Worm (Caenorhabditis elegans): Measurements from ENCODE around the gene lad-2.

Gene lad-2

ce11 chrIV:2994883-2995282 lies 16.6 kb upstream of the lad-2 start:
- no peak for TF ChIP-seq nhr-77 (tag; optimal IDR thresholded peaks at IDR 0.05)
- no peak for TF ChIP-seq nhr-42 (GFP tag; IDR thresholded peaks at IDR 0.05)
- TF ChIP-seq set-16 (GFP tag; IDR thresholded peaks at IDR 0.05), result peak; percentile 27; the same call in 1 of the 2 replicates
- TF ChIP-seq nhr-102 (tag; optimal IDR thresholded peaks at IDR 0.05), result no peak
- TF ChIP-seq nhr-28 (tag; optimal IDR thresholded peaks at IDR 0.05), result peak; percentile 8
- no peak for TF ChIP-seq fkh-10 (GFP tag; optimal IDR thresholded peaks at IDR 0.05)
- TF ChIP-seq nhr-237 (tag; optimal IDR thresholded peaks at IDR 0.05), result no peak
- no peak for TF ChIP-seq D1046.2 (GFP tag; IDR thresholded peaks at IDR 0.05)
- TF ChIP-seq gei-8 (GFP tag; optimal IDR thresholded peaks at IDR 0.05), result no peak
- peak; percentile 2 for TF ChIP-seq mep-1 (tag; optimal IDR thresholded peaks at IDR 0.05)
- no peak for TF ChIP-seq ZK546.5 (tag; optimal IDR thresholded peaks at IDR 0.05)
- TF ChIP-seq T20F7.1 (GFP tag; optimal IDR thresholded peaks at IDR 0.05), result no peak
- TF ChIP-seq ztf-7 (tag; optimal IDR thresholded peaks at IDR 0.05), result no peak
- no peak for TF ChIP-seq cey-2 (tag; optimal IDR thresholded peaks at IDR 0.05; ENCODE audit: borderline replicate concordance, insufficient read depth)
- no peak for TF ChIP-seq ama-1 (optimal IDR thresholded peaks at IDR 0.05)

- TF ChIP-seq lin-39 (tag; optimal IDR thresholded peaks at IDR 0.05) (no peak), aha-1 (tag) (peak; percentile 93), duxl-1 (tag; optimal IDR thresholded peaks at IDR 0.05; ENCODE audit: poor library complexity) (no peak), attf-4 (tag; optimal IDR thresholded peaks at IDR 0.05) (no peak), mes-2 (tag; optimal IDR thresholded peaks at IDR 0.05; ENCODE audit: poor library complexity, severe bottlenecking) (peak; percentile 37), jun-1 (tag; optimal IDR thresholded peaks at IDR 0.05) (no peak), nhr-111 (GFP tag; optimal IDR thresholded peaks at IDR 0.05) (no peak), lim-7 (GFP tag; IDR thresholded peaks at IDR 0.05) (no peak), dpl-1 (GFP tag; optimal IDR thresholded peaks at IDR 0.05) (peak; percentile 14), ZK337.2 (GFP tag; IDR thresholded peaks at IDR 0.05) (no peak), mep-1 (tag; optimal IDR thresholded peaks at IDR 0.05) (peak; percentile 72), lin-13 (GFP tag; optimal IDR thresholded peaks at IDR 0.05) (no peak), lsy-2 (tag; optimal IDR thresholded peaks at IDR 0.05) (peak; percentile 39 to 65), ceh-20 (GFP tag; IDR thresholded peaks at IDR 0.05) (peak; percentile 67), mxl-2 (GFP tag; conservative IDR thresholded peaks at IDR 0.05) (no peak), ama-1 (optimal IDR thresholded peaks at IDR 0.05) (no peak), nhr-28 (tag; optimal IDR thresholded peaks at IDR 0.05) (peak; percentile 37), ztf-7 (tag; optimal IDR thresholded peaks at IDR 0.05) (no peak), ceh-82 (tag; optimal IDR thresholded peaks at IDR 0.05) (no peak), F49E8.2 (tag; optimal IDR thresholded peaks at IDR 0.05; ENCODE audit: borderline replicate concordance) (no peak), nhr-25 (tag; optimal IDR thresholded peaks at IDR 0.05; ENCODE audit: borderline replicate concordance, insufficient read depth) (no peak), F44E2.7 (GFP tag; IDR thresholded peaks at IDR 0.05) (no peak), Y105C5A.15 (GFP tag; IDR thresholded peaks at IDR 0.05) (peak; percentile 48; the same call in 1 of the 2 replicates), fkh-10 (GFP tag; optimal IDR thresholded peaks at IDR 0.05) (no peak), ctbp-1 (GFP tag; IDR thresholded peaks at IDR 0.05) (peak; percentile 87), T26A8.4 (GFP tag; IDR thresholded peaks at IDR 0.05) (peak; percentile 52; the same call in 1 of the 2 replicates), dmd-8 (GFP tag; IDR thresholded peaks at IDR 0.05) (no peak), madf-5 (GFP tag; IDR thresholded peaks at IDR 0.05) (no peak), T20F7.1 (GFP tag; optimal IDR thresholded peaks at IDR 0.05) (no peak), spr-1 (tag; optimal IDR thresholded peaks at IDR 0.05) (no peak), ztf-11 (tag; optimal IDR thresholded peaks at IDR 0.05) (no peak), Y75B8A.6 (GFP tag; IDR thresholded peaks at IDR 0.05) (no peak), ceh-44 (GFP tag; IDR thresholded peaks at IDR 0.05) (0 out of 2 replicates have a peak, but pooled peaks have one; percentile 10), nhr-77 (tag; optimal IDR thresholded peaks at IDR 0.05) (no peak), dve-1 (tag; optimal IDR thresholded peaks at IDR 0.05; ENCODE audit: insufficient read depth) (peak; percentile 3), mdt-29 (GFP tag; IDR thresholded peaks at IDR 0.05) (no peak), nhr-41 (GFP tag; IDR thresholded peaks at IDR 0.05) (no peak), D1046.2 (GFP tag; IDR thresholded peaks at IDR 0.05) (no peak), fos-1 (tag; optimal IDR thresholded peaks at IDR 0.05) (no peak), zfp-3 (GFP tag; conservative IDR thresholded peaks at IDR 0.05) (no peak), daf-8 (GFP tag; IDR thresholded peaks at IDR 0.05) (no peak)
Measured at ce11 chrIV:2993278-2993899, 15.1 kb upstream of the lad-2 start.
